Worm (Caenorhabditis elegans) whole organism, L3 larva: ENCODE measurements around the gene nas-7.
"Not testable (repeated sequence)": the region's sequence is repeated elsewhere in the genome, so short reads cannot be mapped to it uniquely, and the experiment has no call there.

Experiments used
- ceh-28 ChIP-seq: fragments of 150-350 bp; optimal IDR thresholded peaks from 2 replicates; lab custom pipeline; 2014; ENCODE audit warnings: missing biosample characterization, missing genetic modification reagents, missing genetic modification characterization
- elt-3 ChIP-seq, 3 experiments: fragments of 150-350 bp in 1 of 3; sonication (generic microtip) in 2 of 3; optimal IDR thresholded peaks; 2 replicates in 2 of 3; 4 replicates in 1 of 3; lab custom pipeline; 2014 to 2017; ENCODE audit warnings: missing biosample characterization in 3 of 3, missing genetic modification characterization in 3 of 3
- lin-39 ChIP-seq: fragments of 150-350 bp; optimal IDR thresholded peaks from 2 replicates; lab custom pipeline; 2018; ENCODE audit warnings: missing biosample characterization, missing genetic modification reagents, missing genetic modification characterization
- mdl-1 ChIP-seq: fragments of 150-350 bp; optimal IDR thresholded peaks from 2 replicates; lab custom pipeline; 2014; ENCODE audit warnings: missing biosample characterization, missing genetic modification characterization

DNA sequence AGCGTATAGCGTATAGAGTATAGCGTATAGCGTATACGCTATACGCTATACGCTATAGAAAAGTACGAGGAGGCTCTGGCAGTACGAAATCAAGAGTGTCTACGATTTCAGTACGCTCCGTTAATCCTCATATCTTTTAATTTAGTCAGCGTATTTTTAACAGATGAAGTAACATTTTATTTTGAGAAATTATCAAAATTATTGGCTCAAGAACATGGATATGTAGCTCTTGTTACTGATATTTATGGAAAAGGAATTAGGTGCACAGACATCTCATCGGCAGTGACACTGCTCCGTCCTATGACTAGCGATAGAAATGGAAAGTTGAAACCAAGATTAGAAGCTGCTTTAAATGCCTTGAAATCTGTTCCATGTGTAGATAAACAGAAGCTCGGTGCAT is 32.4 kb upstream of the nas-7 start, which contains the start of gene K02A2.1:
- not testable (repeated sequence) for TF ChIP-seq mdl-1 (tag; lab: Kevin White, UChicago); lin-39; ceh-28 (tag; lab: Kevin White, UChicago); elt-3 (tag; optimal IDR thresholded peaks at IDR 0.05; lab: Kevin White, UChicago)
